Worm (Caenorhabditis elegans): ENCODE measurements around the gene hrg-7.

The hrg-7 gene

DNA sequence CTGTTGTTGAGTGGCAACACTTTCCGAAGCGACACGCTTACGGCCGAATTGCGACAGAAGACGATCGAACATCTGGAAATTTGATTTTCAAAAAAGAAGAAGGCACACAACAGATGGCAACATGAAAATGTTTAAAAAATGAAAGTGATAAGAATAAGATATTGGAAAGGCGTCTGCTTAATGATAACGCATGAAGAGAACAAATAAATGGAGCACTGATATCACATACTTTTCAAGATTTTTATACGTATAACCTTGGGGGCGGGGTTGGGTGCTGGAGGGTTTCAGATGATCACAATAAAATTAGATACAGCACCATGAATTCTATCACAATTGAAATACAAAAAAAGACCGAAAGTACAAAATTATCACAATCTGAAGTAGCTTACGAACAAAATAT, 3.1 kb downstream of the hrg-7 start, which contains the start of gene C15C8.7:
TSS of gene C15C8.7 (minus strand) at position 72 of the 400 bp plus-strand sequence.
- TF ChIP-seq ztf-4 (tag; optimal IDR thresholded peaks at IDR 0.05) (no peak), F13H6.1 (tag; optimal IDR thresholded peaks at IDR 0.05) (peak; percentile 6), nhr-21 (tag; optimal IDR thresholded peaks at IDR 0.05) (no peak), fos-1 (tag; optimal IDR thresholded peaks at IDR 0.05) (peak; percentile 63), lin-13 (GFP tag; optimal IDR thresholded peaks at IDR 0.05) (no peak), lin-11 (tag; optimal IDR thresholded peaks at IDR 0.05) (no peak), sma-3 (GFP tag; optimal IDR thresholded peaks at IDR 0.05) (no peak), gmeb-1 (tag; optimal IDR thresholded peaks at IDR 0.05) (no peak), unc-55 (GFP tag; optimal IDR thresholded peaks at IDR 0.05) (no peak), nhr-6 (tag; optimal IDR thresholded peaks at IDR 0.05) (no peak), nhr-11 (tag; optimal IDR thresholded peaks at IDR 0.05) (no peak), mbf-1 (tag; optimal IDR thresholded peaks at IDR 0.05) (no peak), ama-1 (optimal IDR thresholded peaks at IDR 0.05) (no peak), unc-39 (tag; optimal IDR thresholded peaks at IDR 0.05) (no peak), zag-1 (tag; optimal IDR thresholded peaks at IDR 0.05) (no peak)

DNA sequence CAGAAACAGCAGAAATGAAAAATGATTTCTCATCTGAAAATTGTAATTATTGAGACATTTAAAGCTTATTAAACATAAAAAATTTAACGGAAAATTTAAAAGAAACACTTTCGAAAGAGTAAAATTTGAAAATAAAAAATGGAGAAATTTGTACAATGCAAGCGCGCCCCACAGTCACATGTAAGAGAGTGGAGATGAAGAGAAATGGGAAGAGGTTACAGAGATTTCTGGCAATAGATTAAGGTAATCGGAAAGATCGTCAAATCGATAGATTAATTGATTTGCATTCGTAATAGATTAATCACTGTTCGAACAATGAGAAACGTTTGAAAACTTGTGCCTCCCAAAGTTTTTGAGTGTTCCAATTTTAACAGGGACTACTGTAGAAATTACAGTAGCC, 5.6 kb downstream of the hrg-7 start, which contains the start of gene C15C8.4:
TSS of gene C15C8.4 (minus strand) at position 33 of the 400 bp plus-strand sequence.
- TF ChIP-seq snpc-4 (tag; optimal IDR thresholded peaks at IDR 0.05): no peak
- no peak for TF ChIP-seq lin-11 (tag; optimal IDR thresholded peaks at IDR 0.05)

DNA sequence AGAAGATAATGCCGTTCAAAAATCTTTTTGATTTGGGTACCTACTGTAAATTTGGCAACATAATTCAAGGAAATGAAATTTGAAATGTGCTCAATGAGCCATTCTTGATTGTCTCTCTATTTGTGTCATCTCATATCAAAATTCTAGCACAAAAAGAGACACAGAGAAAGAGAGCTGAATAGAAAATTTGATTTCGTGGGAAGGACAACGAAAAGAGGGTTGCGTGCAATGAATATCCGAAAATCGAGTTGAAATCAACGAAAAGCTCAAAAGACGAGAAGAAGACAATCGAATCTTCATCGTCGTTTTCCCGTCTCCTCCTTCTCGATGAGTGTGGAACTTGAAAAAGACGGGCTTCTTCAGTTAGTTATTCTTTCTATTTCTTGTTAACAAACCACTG, 6.0 kb downstream of the hrg-7 start, which contains the start of gene C15C8.5:
TSS of gene C15C8.5 (plus strand) at position 152 of the 400 bp plus-strand sequence.
- TF ChIP-seq crh-2 (tag; optimal IDR thresholded peaks at IDR 0.05) (no peak), nhr-129 (tag; optimal IDR thresholded peaks at IDR 0.05) (no peak), nhr-25 (tag; optimal IDR thresholded peaks at IDR 0.05) (no peak), ceh-16 (tag; optimal IDR thresholded peaks at IDR 0.05) (no peak), sma-3 (GFP tag; optimal IDR thresholded peaks at IDR 0.05) (no peak), nhr-11 (tag; optimal IDR thresholded peaks at IDR 0.05) (no peak)

DNA sequence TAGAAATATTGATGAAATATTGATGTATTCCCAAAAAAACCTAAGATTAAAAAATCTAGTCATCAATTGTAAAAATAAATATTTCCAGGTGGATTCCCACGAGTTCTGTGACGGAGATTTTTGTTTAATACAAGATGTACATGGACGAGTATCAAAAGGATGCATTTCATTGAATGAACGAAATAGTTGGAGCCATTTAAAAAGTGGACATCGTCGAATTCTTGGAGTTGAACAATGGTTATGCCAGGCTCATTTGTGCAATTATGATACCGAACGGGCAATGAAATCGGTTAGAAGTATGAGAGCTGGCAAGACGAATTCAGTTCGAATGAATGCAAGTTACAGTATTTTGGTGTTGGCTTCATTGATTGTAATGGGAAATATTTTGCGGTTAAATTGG, 7.7 kb downstream of the hrg-7 start:
- TF ChIP-seq C34F6.9 (tag; optimal IDR thresholded peaks at IDR 0.05): no peak

DNA sequence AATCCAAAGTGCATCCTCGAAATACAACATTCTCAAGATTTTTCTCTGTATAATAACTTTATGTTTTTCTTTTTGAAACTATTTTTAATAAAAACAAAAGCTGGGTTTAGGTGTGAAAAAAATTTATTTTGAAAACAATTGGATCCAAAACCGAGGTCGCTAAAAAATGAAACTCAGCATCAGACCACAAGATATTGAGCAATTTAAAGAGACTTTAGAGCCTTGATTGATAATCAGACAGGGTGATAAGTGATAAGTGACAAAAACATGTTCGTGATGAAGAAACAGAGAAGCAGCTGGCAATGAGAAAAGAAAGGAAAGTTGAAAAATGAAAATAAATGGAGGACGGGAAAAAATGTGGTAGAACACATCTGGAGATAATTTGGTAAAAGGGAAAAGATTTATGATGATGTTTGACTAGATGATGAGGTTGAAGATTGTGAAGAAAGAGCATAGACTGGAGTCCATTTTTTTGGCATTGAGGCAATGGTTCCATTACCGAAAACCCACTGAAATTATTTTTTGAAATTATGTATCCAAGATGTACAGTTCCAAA, 9.7 kb downstream of the hrg-7 start, which contains the start of gene C15C8.6:
TSS of gene C15C8.6 (minus strand) at position 51 of the 556 bp plus-strand sequence.
- TF ChIP-seq ZK546.5 (tag; optimal IDR thresholded peaks at IDR 0.05) (no peak), nhr-6 (tag; optimal IDR thresholded peaks at IDR 0.05) (no peak), mbf-1 (tag; optimal IDR thresholded peaks at IDR 0.05) (no peak), C34F6.9 (tag; optimal IDR thresholded peaks at IDR 0.05) (no peak), mdl-1 (tag; optimal IDR thresholded peaks at IDR 0.05) (no peak), Y55F3AM.14 (GFP tag; optimal IDR thresholded peaks at IDR 0.05) (no peak), nhr-10 (tag; optimal IDR thresholded peaks at IDR 0.05) (no peak), dmd-4 (tag; optimal IDR thresholded peaks at IDR 0.05) (no peak), elt-1 (tag; optimal IDR thresholded peaks at IDR 0.05) (no peak), F13H6.1 (tag; optimal IDR thresholded peaks at IDR 0.05) (no peak), egl-27 (tag; optimal IDR thresholded peaks at IDR 0.05) (no peak), zag-1 (tag; optimal IDR thresholded peaks at IDR 0.05) (no peak), lin-11 (tag; optimal IDR thresholded peaks at IDR 0.05) (no peak), nhr-237 (tag; optimal IDR thresholded peaks at IDR 0.05) (no peak), ceh-82 (tag; optimal IDR thresholded peaks at IDR 0.05) (no peak), nhr-21 (tag; optimal IDR thresholded peaks at IDR 0.05) (no peak), crh-2 (tag; optimal IDR thresholded peaks at IDR 0.05) (no peak)

DNA sequence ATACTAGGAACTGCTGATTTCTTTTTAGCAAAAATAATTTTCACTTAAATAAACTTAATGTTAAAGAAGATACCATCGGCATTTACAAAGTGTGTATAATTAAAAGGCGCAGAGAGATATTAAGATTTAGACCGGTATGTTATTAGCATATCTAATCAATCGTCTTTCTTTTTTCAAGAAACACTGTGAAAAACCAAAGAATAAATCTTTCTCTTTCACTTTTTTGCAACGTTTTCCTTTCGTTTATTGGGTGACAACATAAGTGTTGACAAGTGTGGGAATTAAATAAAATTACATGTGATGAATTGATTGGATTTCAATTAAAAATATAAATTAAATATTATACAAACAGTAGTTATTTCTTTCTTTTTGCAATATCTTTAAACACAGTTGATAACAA, 10.6 kb downstream of the hrg-7 start, which contains the start of gene C15C8.8:
TSS of gene C15C8.8 (minus strand) at position 101 of the 400 bp plus-strand sequence.
- TF ChIP-seq nhr-11 (tag; optimal IDR thresholded peaks at IDR 0.05): no peak
- no peak for TF ChIP-seq mab-5 (tag; optimal IDR thresholded peaks at IDR 0.05)
- no peak for TF ChIP-seq ama-1 (optimal IDR thresholded peaks at IDR 0.05)
- TF ChIP-seq aly-2 (tag; optimal IDR thresholded peaks at IDR 0.05): no peak
- no peak for TF ChIP-seq lin-13 (GFP tag; optimal IDR thresholded peaks at IDR 0.05)
- no peak for TF ChIP-seq nhr-23 (tag; optimal IDR thresholded peaks at IDR 0.05)
- no peak for TF ChIP-seq nhr-25 (tag; optimal IDR thresholded peaks at IDR 0.05)
- TF ChIP-seq mdl-1 (tag; optimal IDR thresholded peaks at IDR 0.05): no peak
- no peak for TF ChIP-seq ztf-1 (GFP tag; conservative IDR thresholded peaks at IDR 0.05)
- no peak for TF ChIP-seq nhr-10 (tag; optimal IDR thresholded peaks at IDR 0.05)
- no peak for TF ChIP-seq elt-3 (tag; optimal IDR thresholded peaks at IDR 0.05)
- no peak for TF ChIP-seq ceh-16 (tag; optimal IDR thresholded peaks at IDR 0.05)
- no peak for TF ChIP-seq ZK546.5 (tag; optimal IDR thresholded peaks at IDR 0.05)
- TF ChIP-seq elt-1 (tag; optimal IDR thresholded peaks at IDR 0.05): no peak
- no peak for TF ChIP-seq skn-1 (tag; optimal IDR thresholded peaks at IDR 0.05)
